Worm (Caenorhabditis elegans): ENCODE data around the gene bath-31.

ce11 chrII:3721016-3721415 is 10.8 kb upstream of the bath-31 start, which contains the start of gene C46E10.3:
- no peak for TF ChIP-seq med-1 (GFP tag; optimal IDR thresholded peaks at IDR 0.05; ENCODE audit: insufficient read depth)
- TF ChIP-seq cog-1 (tag; optimal IDR thresholded peaks at IDR 0.05): no peak
- TF ChIP-seq ztf-23 (GFP tag; IDR thresholded peaks at IDR 0.05): no peak
- TF ChIP-seq flt-1 (GFP tag; IDR thresholded peaks at IDR 0.05): no peak
- TF ChIP-seq tab-1 (GFP tag; IDR thresholded peaks at IDR 0.05): no peak
- no peak for TF ChIP-seq T22C8.4 (GFP tag; IDR thresholded peaks at IDR 0.05)

All from whole organism, midembryonic.